Worm (Caenorhabditis elegans) whole organism, L4 larva: ENCODE measurements around the gene nhr-233.
A peak's percentile ranks its signal among the peaks of the same experiment; 100 is the strongest.

Experiments used
- daf-16 ChIP-seq, 3 experiments: sonication (generic microtip); optimal IDR thresholded peaks; 2 replicates each; lab custom pipeline; 2016 to 2017; ENCODE audit warnings: missing genetic modification characterization in 3 of 3, missing genetic modification reagents in 3 of 3, mild to moderate bottlenecking in 2 of 3, missing compliant biosample characterization in 2 of 3, missing biosample characterization in 1 of 3, moderate library complexity in 1 of 3
- set-16 ChIP-seq: fragments of 200-800 bp; sonication (Bioruptor generic); IDR thresholded peaks from 2 replicates; pipeline ENCODE4 v1.3.6; 2022; ENCODE audit warnings: missing genetic modification reagents, missing genetic modification characterization, missing compliant biosample characterization
- unc-62 ChIP-seq, 3 experiments: fragments of 150-350 bp in 1 of 3; sonication (generic microtip); optimal IDR thresholded peaks in 2 of 3; peaks in 1 of 3; 1 replicate in 1 of 3; 2 replicates in 2 of 3; lab custom pipeline; 2014 to 2017; ENCODE audit warnings: missing biosample characterization in 3 of 3, missing genetic modification characterization in 3 of 3, missing genetic modification reagents in 3 of 3, missing genotype in 1 of 3

- TF ChIP-seq set-16 (GFP tag; lab: Robert Waterston, UW) (no peak), daf-16 (GFP tag; optimal IDR thresholded peaks at IDR 0.05; lab: Kevin White, UChicago) (no peak), daf-16 (tag; optimal IDR thresholded peaks at IDR 0.05; lab: Kevin White, UChicago) (peak; percentile 69), unc-62 (GFP tag; optimal IDR thresholded peaks at IDR 0.05 in 1 of 2; lab: Kevin White, UChicago) (peak; percentile 2 to 84), unc-62 (tag; optimal IDR thresholded peaks at IDR 0.05; lab: Kevin White, UChicago) (no peak)
Observed at ce11 chrV:16592947-16593791, 22.6 kb upstream of the nhr-233 start.
